Worm (Caenorhabditis elegans): Measurements from ENCODE around the gene T09A5.5.

Gene T09A5.5

DNA sequence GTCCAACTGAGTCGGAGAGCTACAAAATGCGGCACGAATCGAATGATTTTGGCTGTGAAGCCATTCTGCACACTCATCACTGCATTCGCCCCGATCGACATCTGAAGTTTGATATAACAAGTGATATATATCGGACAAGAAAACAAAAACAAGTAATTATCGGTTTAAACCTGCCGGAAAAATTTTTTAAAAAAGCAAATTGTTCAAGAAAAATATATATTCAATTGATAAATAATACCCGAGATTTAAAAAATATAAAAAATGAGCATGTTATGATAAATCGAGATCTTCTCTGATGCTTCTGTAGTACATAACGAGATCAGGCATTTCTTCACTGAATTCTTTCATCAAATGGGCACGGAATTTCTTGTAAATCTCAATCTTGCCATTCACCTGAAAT lies at the start of gene T09A5.5:
T09A5.5 (minus strand) TSS at position 101 of the 400 bp plus-strand sequence.
- no peak for TF ChIP-seq him-1 (tag; optimal IDR thresholded peaks at IDR 0.05)
- no peak for TF ChIP-seq W03F9.2 (tag; optimal IDR thresholded peaks at IDR 0.05)
- TF ChIP-seq dao-5 (tag; optimal IDR thresholded peaks at IDR 0.05): no peak

DNA sequence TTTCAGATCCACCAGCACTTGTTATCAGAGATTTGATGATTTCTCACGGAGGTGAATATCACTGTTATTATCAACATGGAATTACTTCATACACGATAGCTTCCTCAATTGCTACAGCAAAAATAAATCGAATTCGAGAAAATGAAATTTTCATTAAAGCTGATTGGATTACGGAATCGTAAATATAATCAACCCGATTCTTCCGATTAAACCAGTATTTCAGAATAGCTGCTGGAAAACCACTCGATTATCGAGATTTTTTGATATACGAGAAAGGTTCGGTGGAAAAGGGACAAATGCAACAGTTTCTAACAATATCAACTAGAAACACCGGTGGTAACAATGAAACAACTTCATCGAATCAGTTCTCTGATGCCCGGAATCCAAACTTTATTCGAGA lies 48.4 kb upstream of the T09A5.5 start:
- TF ChIP-seq W03F9.2 (tag; optimal IDR thresholded peaks at IDR 0.05) (no peak), dao-5 (tag; optimal IDR thresholded peaks at IDR 0.05) (no peak), him-1 (tag; optimal IDR thresholded peaks at IDR 0.05) (no peak)

DNA sequence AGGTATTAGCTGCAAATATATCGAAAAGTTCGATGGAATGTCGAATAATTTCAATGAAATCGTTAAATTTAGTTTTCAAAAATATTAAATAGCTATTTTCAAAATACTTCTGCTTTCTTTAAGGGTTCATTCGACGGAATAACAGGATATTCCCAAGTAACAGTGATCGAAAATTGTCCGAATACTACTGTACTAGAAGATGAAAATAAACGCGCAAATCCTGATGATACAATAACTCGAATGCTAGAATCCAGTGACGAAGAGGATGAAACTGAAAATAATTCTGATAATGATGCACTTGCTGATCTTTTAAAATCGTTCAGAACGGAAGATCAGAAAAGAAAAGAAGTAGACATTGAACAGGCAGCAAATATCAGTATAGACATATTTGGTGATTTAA lies 47.2 kb upstream of the T09A5.5 start:
- no peak for TF ChIP-seq him-1 (tag; optimal IDR thresholded peaks at IDR 0.05)
- TF ChIP-seq dao-5 (tag; optimal IDR thresholded peaks at IDR 0.05): no peak
- TF ChIP-seq W03F9.2 (tag; optimal IDR thresholded peaks at IDR 0.05): no peak

DNA sequence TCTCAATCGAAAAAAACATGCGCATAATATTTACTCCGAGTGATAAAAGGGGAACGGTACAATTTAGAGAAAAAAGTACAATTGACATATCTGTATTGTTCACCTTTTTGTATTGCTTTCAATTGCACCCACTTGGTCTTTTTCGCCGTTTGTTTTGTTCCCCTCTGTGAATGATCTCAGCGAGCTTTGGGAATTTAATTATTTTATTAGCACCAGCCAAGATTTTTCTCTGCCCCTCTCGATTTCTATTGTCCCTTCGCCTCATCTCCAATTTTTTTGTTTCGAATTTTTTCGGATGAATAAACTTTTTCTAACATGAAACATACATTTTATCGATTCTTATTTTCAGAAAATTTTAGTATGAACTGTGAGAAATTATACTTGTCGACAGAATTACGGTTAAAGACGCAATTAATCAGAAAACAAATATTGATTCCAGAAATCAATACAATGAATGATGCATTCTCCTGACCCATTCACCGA lies 46.7 kb upstream of the T09A5.5 start, which contains the start of gene rev-1:
rev-1 (plus strand) TSS at position 433 of the 483 bp plus-strand sequence.
- TF ChIP-seq dao-5 (tag; optimal IDR thresholded peaks at IDR 0.05): no peak
- TF ChIP-seq W03F9.2 (tag; optimal IDR thresholded peaks at IDR 0.05): no peak
- TF ChIP-seq him-1 (tag; optimal IDR thresholded peaks at IDR 0.05): no peak

DNA sequence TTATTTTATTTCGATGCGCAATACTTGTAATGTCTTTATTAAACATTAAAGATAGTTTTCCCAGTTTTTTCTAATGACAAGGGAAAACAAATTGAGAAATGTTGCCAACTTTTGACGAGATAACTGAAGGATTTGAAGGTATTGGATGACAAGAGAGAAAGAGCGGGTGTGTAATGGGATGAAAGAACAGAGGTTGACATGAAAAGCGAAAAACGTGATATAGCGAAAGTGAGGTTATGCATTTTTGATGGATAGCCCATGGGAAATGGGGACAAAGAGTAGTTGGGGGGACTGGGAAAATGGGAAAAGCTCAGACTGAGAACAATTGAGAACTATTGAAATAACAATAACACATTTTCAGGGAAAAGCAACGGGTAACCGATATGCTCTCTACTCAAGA lies 41.6 kb upstream of the T09A5.5 start:
- TF ChIP-seq W03F9.2 (tag; optimal IDR thresholded peaks at IDR 0.05) (no peak), dao-5 (tag; optimal IDR thresholded peaks at IDR 0.05) (no peak), him-1 (tag; optimal IDR thresholded peaks at IDR 0.05) (no peak)

DNA sequence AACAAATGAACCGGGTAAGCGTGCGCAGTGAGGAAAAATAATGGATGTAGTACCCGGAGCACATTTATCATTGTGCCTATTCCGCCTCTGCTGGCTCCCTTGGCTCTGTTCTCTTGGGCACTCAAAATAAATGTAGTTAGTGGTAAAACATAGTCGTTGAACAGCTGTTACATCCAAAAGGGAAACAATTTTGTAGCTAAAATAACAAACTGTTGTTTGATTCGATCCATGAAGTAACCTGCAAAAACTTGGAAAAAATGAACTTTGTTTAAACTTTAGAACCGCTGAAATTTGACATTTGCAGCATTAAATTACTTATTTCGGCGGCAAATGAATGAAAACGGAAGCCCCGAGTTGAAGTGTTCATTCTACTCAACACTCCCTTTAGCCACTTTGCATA lies 40.1 kb upstream of the T09A5.5 start:
- no peak for TF ChIP-seq dao-5 (tag; optimal IDR thresholded peaks at IDR 0.05)
- no peak for TF ChIP-seq him-1 (tag; optimal IDR thresholded peaks at IDR 0.05)
- no peak for TF ChIP-seq W03F9.2 (tag; optimal IDR thresholded peaks at IDR 0.05)

DNA sequence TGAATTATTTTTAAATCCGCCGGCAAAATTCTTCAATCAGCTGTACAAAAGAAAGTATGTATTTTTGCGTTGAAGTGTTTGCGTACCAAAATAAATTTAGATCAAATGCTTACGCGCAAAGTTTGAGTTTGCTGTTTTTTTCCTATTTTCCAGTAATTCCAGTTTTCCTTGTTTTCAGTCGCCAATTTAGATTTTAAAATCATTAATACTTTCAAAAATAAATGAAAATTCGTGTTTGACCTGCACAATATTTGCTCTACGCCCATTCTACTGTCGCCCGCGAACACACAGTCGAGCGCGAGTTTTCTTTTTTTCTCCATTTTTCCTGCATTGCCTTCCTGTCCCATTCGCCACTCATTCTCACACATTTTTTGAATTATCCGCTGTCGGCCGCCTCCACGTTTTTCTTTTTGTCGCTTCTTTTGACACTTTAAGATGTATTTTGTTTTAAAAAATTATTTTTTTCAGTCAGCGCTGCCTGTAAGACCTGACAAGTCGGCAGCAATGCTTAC lies 39.2 kb upstream of the T09A5.5 start, which contains the start of gene ptc-1:
ptc-1 (plus strand) TSS at position 462 of the 512 bp plus-strand sequence.
- TF ChIP-seq dao-5 (tag; optimal IDR thresholded peaks at IDR 0.05) (no peak), him-1 (tag; optimal IDR thresholded peaks at IDR 0.05) (no peak)

DNA sequence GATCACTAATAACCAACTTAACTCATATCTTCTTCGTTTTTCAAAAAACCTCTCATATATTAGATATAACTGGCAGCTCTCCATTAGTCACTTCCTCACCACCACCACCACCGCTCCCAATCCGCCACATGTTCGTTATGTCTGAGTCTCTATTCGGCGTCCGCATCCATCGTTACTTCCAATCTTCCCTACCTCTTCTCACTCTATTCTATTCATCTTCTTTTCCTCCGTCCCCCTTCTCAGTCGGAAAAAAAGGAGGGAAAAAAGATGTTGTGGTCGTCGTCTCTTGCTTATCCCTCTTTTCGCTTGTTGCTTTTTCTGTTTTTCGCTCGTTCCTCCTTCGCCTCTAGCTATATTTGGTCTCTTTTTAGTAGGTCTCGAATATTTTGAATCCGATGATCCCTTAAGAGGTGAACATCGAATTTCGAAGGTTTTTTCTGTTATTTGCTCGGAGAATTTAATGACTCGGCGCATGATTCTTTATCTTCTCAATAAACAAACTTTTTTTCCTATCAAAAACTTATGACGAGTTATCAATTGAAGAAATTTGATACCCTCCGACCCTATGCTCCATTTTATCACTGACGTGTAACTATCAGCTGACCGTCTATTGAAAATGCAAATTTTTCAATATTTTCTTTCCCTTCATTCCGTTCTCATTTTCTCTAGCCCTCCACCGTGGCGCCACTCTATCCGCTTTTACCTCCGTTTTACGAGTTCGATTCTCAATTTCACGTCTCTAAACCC lies 38.5 kb upstream of the T09A5.5 start:
- TF ChIP-seq him-1 (tag; optimal IDR thresholded peaks at IDR 0.05) (peak; percentile 30), W03F9.2 (tag; optimal IDR thresholded peaks at IDR 0.05) (no peak), dao-5 (tag; optimal IDR thresholded peaks at IDR 0.05) (no peak)

DNA sequence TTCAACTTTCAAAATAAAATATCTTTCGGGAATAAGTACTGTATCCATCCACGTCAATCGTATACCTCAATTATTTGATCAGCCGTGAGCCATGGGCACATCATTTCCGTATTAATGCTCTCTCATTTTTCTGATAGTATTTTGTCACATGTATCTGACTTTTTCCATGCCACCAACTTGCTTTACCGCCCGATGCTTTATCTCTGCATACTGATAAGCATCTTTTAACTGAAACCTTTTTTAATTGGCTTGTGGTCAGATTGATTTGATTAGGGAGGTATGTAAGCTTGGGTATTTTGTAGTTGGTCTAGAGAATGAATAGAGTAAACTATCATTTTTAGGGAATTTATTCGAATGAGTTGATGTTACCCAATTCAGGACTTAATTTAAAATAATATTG lies 35.7 kb upstream of the T09A5.5 start:
- no peak for TF ChIP-seq W03F9.2 (tag; optimal IDR thresholded peaks at IDR 0.05)
- no peak for TF ChIP-seq him-1 (tag; optimal IDR thresholded peaks at IDR 0.05)
- TF ChIP-seq dao-5 (tag; optimal IDR thresholded peaks at IDR 0.05): no peak

DNA sequence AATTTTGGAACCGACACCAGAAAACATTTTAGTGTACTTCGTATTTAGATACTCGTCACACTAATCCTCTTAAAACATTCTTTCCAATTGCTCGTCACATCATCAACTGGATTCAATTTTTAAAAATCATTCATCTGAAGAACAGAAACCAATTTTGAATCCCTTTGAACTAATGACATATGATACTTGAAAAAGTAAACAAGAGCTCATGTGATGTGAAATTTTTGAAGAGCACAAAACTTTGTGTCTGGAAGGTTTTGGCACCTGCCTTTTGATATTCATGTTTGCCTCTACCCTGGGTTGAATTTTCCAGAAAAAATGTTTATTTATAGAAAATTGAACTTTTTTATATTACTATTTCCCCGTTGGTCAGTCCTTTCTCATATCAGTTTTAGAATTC lies 35.2 kb upstream of the T09A5.5 start:
- TF ChIP-seq him-1 (tag; optimal IDR thresholded peaks at IDR 0.05): no peak
- TF ChIP-seq W03F9.2 (tag; optimal IDR thresholded peaks at IDR 0.05): peak; percentile 16

DNA sequence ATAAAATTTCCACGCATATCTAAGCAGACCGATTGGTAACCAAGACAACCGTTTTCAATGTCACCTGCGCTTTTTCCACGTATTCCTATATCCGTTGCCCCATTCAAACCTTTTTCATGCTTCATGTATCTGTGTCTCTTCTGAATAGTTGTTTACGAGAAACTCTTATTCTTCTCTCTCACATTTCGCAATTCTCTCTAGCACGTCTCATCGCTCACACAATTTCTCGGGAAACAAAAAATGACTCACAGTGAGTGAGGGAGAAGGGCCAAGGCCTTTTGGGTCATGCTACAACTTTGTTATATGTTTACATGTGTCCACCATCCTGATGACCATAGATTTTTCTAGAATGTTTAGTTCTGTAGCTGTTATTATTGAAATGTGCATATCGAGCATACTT lies 33.7 kb upstream of the T09A5.5 start:
- TF ChIP-seq him-1 (tag; optimal IDR thresholded peaks at IDR 0.05) (no peak), W03F9.2 (tag; optimal IDR thresholded peaks at IDR 0.05) (no peak), dao-5 (tag; optimal IDR thresholded peaks at IDR 0.05) (no peak)

DNA sequence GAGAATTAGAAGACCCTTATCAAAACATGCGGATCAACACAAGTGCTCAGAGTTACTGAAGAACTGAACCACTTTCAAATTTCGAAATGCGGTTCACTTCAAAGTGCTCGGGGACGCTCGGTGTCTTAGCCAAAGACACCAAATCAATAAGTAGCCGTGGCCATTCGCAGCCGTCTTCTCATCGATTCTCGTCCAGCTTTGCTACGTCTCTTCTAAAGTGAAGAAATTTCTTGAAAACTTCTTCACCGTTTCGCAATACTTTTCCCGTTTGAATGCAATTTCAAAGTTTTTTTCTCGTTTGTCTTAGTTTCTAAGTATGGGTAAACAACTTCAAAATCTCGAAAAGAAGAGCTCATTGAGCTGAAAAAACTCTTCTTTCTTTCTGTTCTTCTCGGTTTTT lies 31.3 kb upstream of the T09A5.5 start:
- TF ChIP-seq him-1 (tag; optimal IDR thresholded peaks at IDR 0.05): peak; percentile 16
- TF ChIP-seq dao-5 (tag; optimal IDR thresholded peaks at IDR 0.05): no peak

DNA sequence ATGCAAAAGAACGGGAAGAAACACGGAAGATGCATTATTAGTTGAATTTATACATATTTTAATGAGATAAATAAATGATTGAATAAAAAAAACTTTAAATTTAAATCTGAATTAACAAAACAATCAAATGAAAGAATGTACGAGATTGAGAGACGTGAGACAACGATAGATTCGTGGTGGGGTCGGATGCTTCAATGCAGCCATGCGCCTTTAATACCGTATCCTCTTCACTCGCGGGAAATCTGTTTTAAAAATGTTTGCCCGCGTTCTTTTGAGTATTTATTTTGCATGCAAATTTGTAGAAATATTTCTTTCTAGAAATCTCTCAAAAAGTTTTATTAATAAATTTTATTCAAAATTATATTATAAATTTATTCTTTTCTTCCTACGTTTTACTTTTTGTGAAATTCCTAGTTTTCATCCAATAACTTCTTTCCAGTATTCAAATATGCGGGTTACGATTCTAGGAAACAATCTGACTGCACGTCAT lies 26.8 kb upstream of the T09A5.5 start, which contains the start of gene perm-1:
perm-1 (plus strand) TSS at position 440 of the 490 bp plus-strand sequence.
- no peak for TF ChIP-seq him-1 (tag; optimal IDR thresholded peaks at IDR 0.05)
- peak; percentile 73 for TF ChIP-seq W03F9.2 (tag; optimal IDR thresholded peaks at IDR 0.05)

DNA sequence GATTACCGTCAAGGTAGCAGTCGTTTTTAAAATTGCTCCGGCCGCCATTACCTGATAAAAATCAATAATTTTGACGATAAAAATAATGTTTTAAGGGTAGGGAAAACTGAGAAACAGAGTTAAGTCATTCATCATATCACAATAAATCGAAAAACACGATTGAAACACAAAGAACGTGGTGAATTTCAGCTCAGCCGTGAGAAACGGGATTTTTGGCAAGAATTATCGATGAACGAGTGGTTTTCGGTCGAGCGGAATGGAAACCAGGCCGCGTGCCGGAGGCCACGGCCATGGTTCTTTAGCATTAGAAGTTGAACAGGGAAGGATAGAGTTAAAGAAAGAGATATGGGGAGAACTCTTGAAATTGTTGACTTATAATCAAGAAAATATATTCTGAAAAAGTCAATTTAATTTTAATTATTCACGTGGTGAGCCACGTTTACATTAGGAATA lies 25.7 kb upstream of the T09A5.5 start, which contains the start of the genes vha-4 and T01H3.5:
vha-4 (minus strand) TSS at position 51 of the 453 bp plus-strand sequence.
T01H3.5 (plus strand) TSS at position 351 of the 453 bp plus-strand sequence.
- no peak for TF ChIP-seq W03F9.2 (tag; optimal IDR thresholded peaks at IDR 0.05)

Data from whole organism, L4/young adult.